Worm (Caenorhabditis elegans) whole organism, L1 larva: ENCODE data around the gene ivns-1.

Source experiments
- C16A3.4 ChIP-seq: fragments of 150-350 bp; optimal IDR thresholded peaks from 2 replicates; lab custom pipeline; 2014; ENCODE audit warnings: missing biosample characterization, missing genetic modification characterization
- C34B4.2 ChIP-seq: sonication (generic microtip); optimal IDR thresholded peaks from 2 replicates; lab custom pipeline; 2017; ENCODE audit warnings: mild to moderate bottlenecking, missing genetic modification characterization, missing compliant biosample characterization
- F16B12.6 ChIP-seq: fragments of 150-350 bp; optimal IDR thresholded peaks from 2 replicates; lab custom pipeline; 2014; ENCODE audit warnings: missing biosample characterization, missing genetic modification characterization
- Y116A8C.19 ChIP-seq: sonication (generic microtip); optimal IDR thresholded peaks from 2 replicates; lab custom pipeline; 2016; ENCODE audit warnings: missing compliant biosample characterization, missing genetic modification characterization, borderline replicate concordance
- alr-1 ChIP-seq: fragments of 200-800 bp; sonication (Bioruptor generic); optimal IDR thresholded peaks from 2 replicates; lab custom pipeline; 2018; ENCODE audit warnings: borderline replicate concordance, mild to moderate bottlenecking, missing genetic modification characterization, missing compliant biosample characterization
- aly-2 ChIP-seq: fragments of 150-350 bp; optimal IDR thresholded peaks from 2 replicates; lab custom pipeline; 2014; ENCODE audit warnings: missing biosample characterization, missing genetic modification characterization
- ceh-63 ChIP-seq: fragments of 200-800 bp; sonication (Bioruptor generic); optimal IDR thresholded peaks from 2 replicates; lab custom pipeline; 2018; ENCODE audit warnings: mild to moderate bottlenecking, missing genetic modification characterization, missing compliant biosample characterization
- ceh-8 ChIP-seq: fragments of 200-800 bp; sonication (Bioruptor generic); optimal IDR thresholded peaks from 2 replicates; lab custom pipeline; 2018; ENCODE audit warnings: mild to moderate bottlenecking, missing genetic modification characterization, moderate library complexity, missing compliant biosample characterization
- ceh-82 ChIP-seq, 3 experiments: fragments of 150-350 bp in 1 of 3; sonication (generic microtip) in 2 of 3; optimal IDR thresholded peaks; 2 replicates each; lab custom pipeline; 2014 to 2017; ENCODE audit warnings: missing biosample characterization in 3 of 3, missing genetic modification characterization in 3 of 3
- ceh-90 ChIP-seq: sonication (generic microtip); optimal IDR thresholded peaks from 2 replicates; lab custom pipeline; 2016; ENCODE audit warnings: missing genetic modification characterization, missing compliant biosample characterization
- dsc-1 ChIP-seq: sonication (generic microtip); optimal IDR thresholded peaks from 2 replicates; lab custom pipeline; 2016; ENCODE audit warnings: mild to moderate bottlenecking, missing genetic modification characterization, missing compliant biosample characterization
- efl-1 ChIP-seq, 4 experiments: fragments of 150-350 bp; optimal IDR thresholded peaks in 3 of 4; peaks in 1 of 4; 1 replicate in 1 of 4; 2 replicates in 3 of 4; lab custom pipeline; 2014; ENCODE audit warnings: missing biosample characterization in 2 of 4, missing genetic modification characterization in 2 of 4, missing genetic modification reagents in 2 of 4
- egl-13 ChIP-seq: sonication (generic microtip); optimal IDR thresholded peaks from 2 replicates; lab custom pipeline; 2016; ENCODE audit warnings: missing genotype, missing genetic modification reagents, missing genetic modification characterization, missing compliant biosample characterization
- egl-27 ChIP-seq, 2 experiments: fragments of 150-350 bp in 1 of 2; sonication (generic microtip); optimal IDR thresholded peaks; 3 replicates each; lab custom pipeline; 2017 to 2018; ENCODE audit warnings: missing biosample characterization in 2 of 2, missing genetic modification characterization in 2 of 2, missing genetic modification reagents in 2 of 2
- elt-2 ChIP-seq: sonication (generic microtip); optimal IDR thresholded peaks from 2 replicates; lab custom pipeline; 2016; ENCODE audit warnings: missing genetic modification characterization, mild to moderate bottlenecking, inconsistent platforms, missing compliant biosample characterization, missing genetic modification reagents
- elt-3 ChIP-seq, 6 experiments: fragments of 150-350 bp in 1 of 6; sonication (generic microtip); optimal IDR thresholded peaks; 2 replicates each; lab custom pipeline; 2017 to 2018; ENCODE audit warnings: missing biosample characterization in 6 of 6, missing genetic modification characterization in 6 of 6, inconsistent platforms in 1 of 6
- ets-5 ChIP-seq: fragments of 200-800 bp; sonication (Bioruptor generic); IDR thresholded peaks from 2 replicates; pipeline ENCODE4 v1.3.6; 2022; ENCODE audit warnings: missing genetic modification characterization, missing compliant biosample characterization
- fkh-4 ChIP-seq: sonication (generic microtip); optimal IDR thresholded peaks from 2 replicates; lab custom pipeline; 2016; ENCODE audit warnings: missing compliant biosample characterization, missing genetic modification characterization, borderline replicate concordance
- grh-1 ChIP-seq: fragments of 200-800 bp; sonication (Bioruptor generic); IDR thresholded peaks from 2 replicates; pipeline ENCODE4 v1.3.6; 2022; ENCODE audit warnings: missing genetic modification reagents, missing genetic modification characterization, missing compliant biosample characterization
- hlh-17 ChIP-seq: fragments of 200-800 bp; sonication (Bioruptor generic); optimal IDR thresholded peaks from 2 replicates; lab custom pipeline; 2018; ENCODE audit warnings: missing genetic modification characterization, mild to moderate bottlenecking, missing compliant biosample characterization, moderate library complexity, borderline replicate concordance
- hpl-2 ChIP-seq: fragments of 150-350 bp; optimal IDR thresholded peaks from 2 replicates; lab custom pipeline; 2014; ENCODE audit warnings: missing biosample characterization, missing genetic modification reagents, missing genetic modification characterization
- irx-1 ChIP-seq: sonication (generic microtip); optimal IDR thresholded peaks from 2 replicates; lab custom pipeline; 2016; ENCODE audit warnings: missing genetic modification characterization, missing compliant biosample characterization
- isw-1 ChIP-seq: fragments of 200-800 bp; sonication (Bioruptor generic); IDR thresholded peaks from 2 replicates; pipeline ENCODE4 v1.3.6; 2022; ENCODE audit warnings: missing genetic modification characterization, missing compliant biosample characterization
- lin-13 ChIP-seq: fragments of 150-350 bp; optimal IDR thresholded peaks from 2 replicates; lab custom pipeline; 2014; ENCODE audit warnings: missing biosample characterization, missing genetic modification reagents, missing genetic modification characterization
- lin-14 ChIP-seq: fragments of 200-800 bp; sonication (Bioruptor generic); optimal IDR thresholded peaks from 2 replicates; lab custom pipeline; 2018; ENCODE audit warnings: mild to moderate bottlenecking, missing genetic modification characterization, moderate library complexity, missing compliant biosample characterization
- lin-35 ChIP-seq, 2 experiments: fragments of 150-350 bp; optimal IDR thresholded peaks; 2 replicates each; lab custom pipeline; 2014; ENCODE audit warnings: missing biosample characterization in 2 of 2, missing genetic modification characterization in 2 of 2, missing genetic modification reagents in 2 of 2
- lin-39 ChIP-seq: fragments of 150-350 bp; optimal IDR thresholded peaks from 2 replicates; lab custom pipeline; 2014; ENCODE audit warnings: missing biosample characterization, missing genetic modification reagents, missing genetic modification characterization
- mef-2 ChIP-seq: fragments of 150-350 bp; optimal IDR thresholded peaks from 2 replicates; lab custom pipeline; 2014; ENCODE audit warnings: missing biosample characterization, missing genetic modification characterization
- mep-1 ChIP-seq: fragments of 150-350 bp; optimal IDR thresholded peaks from 2 replicates; lab custom pipeline; 2014; ENCODE audit warnings: missing biosample characterization, missing genetic modification characterization
- nhr-11 ChIP-seq: fragments of 150-350 bp; optimal IDR thresholded peaks from 2 replicates; lab custom pipeline; 2014; ENCODE audit warnings: missing biosample characterization, missing genetic modification characterization
- nhr-12 ChIP-seq: sonication (generic microtip); optimal IDR thresholded peaks from 2 replicates; lab custom pipeline; 2017; ENCODE audit warnings: missing biosample characterization, missing genetic modification characterization
- nhr-19 ChIP-seq: fragments of 200-800 bp; sonication (Bioruptor generic); conservative IDR thresholded peaks from 2 replicates; pipeline ENCODE4 v1.3.6; 2022; ENCODE audit warnings: missing genetic modification characterization, missing compliant biosample characterization
- nhr-237 ChIP-seq: fragments of 150-350 bp; optimal IDR thresholded peaks from 2 replicates; lab custom pipeline; 2014; ENCODE audit warnings: missing biosample characterization, missing genetic modification characterization
- nhr-28 ChIP-seq: fragments of 150-350 bp; optimal IDR thresholded peaks from 2 replicates; lab custom pipeline; 2014; ENCODE audit warnings: missing biosample characterization, missing genetic modification characterization
- nhr-71 ChIP-seq: sonication (generic microtip); optimal IDR thresholded peaks from 2 replicates; lab custom pipeline; 2016; ENCODE audit warnings: mild to moderate bottlenecking, missing genetic modification characterization, moderate library complexity, missing compliant biosample characterization
- nhr-77 ChIP-seq: fragments of 150-350 bp; optimal IDR thresholded peaks from 2 replicates; lab custom pipeline; 2014; ENCODE audit warnings: missing biosample characterization, missing genetic modification characterization
- nhr-85 ChIP-seq: sonication (generic microtip); peaks from one replicate; lab custom pipeline; 2016; ENCODE audit warnings: missing genetic modification characterization, inconsistent platforms, missing compliant biosample characterization
- nhr-90 ChIP-seq: sonication (generic microtip); optimal IDR thresholded peaks from 2 replicates; lab custom pipeline; 2016; ENCODE audit warnings: mild to moderate bottlenecking, missing genetic modification characterization, missing compliant biosample characterization; ENCODE audit not compliant: poor library complexity
- pag-3 ChIP-seq: sonication (generic microtip); optimal IDR thresholded peaks from 2 replicates; lab custom pipeline; 2017; ENCODE audit warnings: missing genetic modification characterization, mild to moderate bottlenecking, missing compliant biosample characterization, antibody characterized with exemption, borderline replicate concordance; ENCODE audit not compliant: insufficient read depth
- pax-3 ChIP-seq: fragments of 200-800 bp; sonication (Bioruptor generic); optimal IDR thresholded peaks from 2 replicates; lab custom pipeline; 2018; ENCODE audit warnings: mild to moderate bottlenecking, missing genetic modification characterization, moderate library complexity, missing compliant biosample characterization
- pqm-1 ChIP-seq: sonication (generic microtip); optimal IDR thresholded peaks from 3 replicates; lab custom pipeline; 2017; ENCODE audit warnings: missing biosample characterization, missing genetic modification characterization
- rnt-1 ChIP-seq: sonication (generic microtip); optimal IDR thresholded peaks from 2 replicates; lab custom pipeline; 2016; ENCODE audit warnings: mild to moderate bottlenecking, missing genetic modification characterization, moderate library complexity, missing compliant biosample characterization
- snpc-4 ChIP-seq: fragments of 150-350 bp; optimal IDR thresholded peaks from 2 replicates; lab custom pipeline; 2014; ENCODE audit warnings: missing biosample characterization, missing genetic modification characterization
- sox-4 ChIP-seq: sonication (generic microtip); optimal IDR thresholded peaks from 2 replicates; lab custom pipeline; 2016; ENCODE audit warnings: missing genetic modification characterization, missing compliant biosample characterization
- sup-37 ChIP-seq: fragments of 200-800 bp; sonication (Bioruptor generic); optimal IDR thresholded peaks from 2 replicates; lab custom pipeline; 2018; ENCODE audit warnings: mild to moderate bottlenecking, missing genetic modification characterization, missing compliant biosample characterization
- unc-62 ChIP-seq: fragments of 150-350 bp; optimal IDR thresholded peaks from 2 replicates; lab custom pipeline; 2014; ENCODE audit warnings: missing biosample characterization, missing genetic modification reagents, missing genetic modification characterization
- unc-86 ChIP-seq: sonication (generic microtip); optimal IDR thresholded peaks from 2 replicates; lab custom pipeline; 2016; ENCODE audit warnings: missing genetic modification characterization, missing compliant biosample characterization
- vab-15 ChIP-seq: sonication (generic microtip); optimal IDR thresholded peaks from 2 replicates; lab custom pipeline; 2017; ENCODE audit warnings: missing genotype, mild to moderate bottlenecking, missing genetic modification characterization, missing compliant biosample characterization
- xbp-1 ChIP-seq: sonication (generic microtip); optimal IDR thresholded peaks from 2 replicates; lab custom pipeline; 2016; ENCODE audit warnings: missing genetic modification characterization, missing compliant biosample characterization
- zag-1 ChIP-seq: fragments of 150-350 bp; optimal IDR thresholded peaks from 2 replicates; lab custom pipeline; 2014; ENCODE audit warnings: missing biosample characterization, missing genetic modification characterization
- zip-4 ChIP-seq: fragments of 200-800 bp; sonication (Bioruptor generic); optimal IDR thresholded peaks from 2 replicates; lab custom pipeline; 2018; ENCODE audit warnings: mild to moderate bottlenecking, missing genetic modification characterization, moderate library complexity, missing compliant biosample characterization
- ztf-11 ChIP-seq, 2 experiments: sonication (generic microtip); optimal IDR thresholded peaks; 2 replicates each; lab custom pipeline; 2016 to 2017; ENCODE audit warnings: missing genetic modification characterization in 2 of 2, missing biosample characterization in 1 of 2, missing compliant biosample characterization in 1 of 2

The ivns-1 gene

ce11 chrX:12661091-12661526, 27.0 kb upstream of the ivns-1 start (continued):
- TF ChIP-seq ztf-11 (tag; optimal IDR thresholded peaks at IDR 0.05; lab: Kevin White, UChicago) (peak in 1 of 2 experiments; percentile 21), grh-1 (no peak), xbp-1 (peak; percentile 26), irx-1 (tag; lab: Kevin White, UChicago) (no peak), pag-3 (tag; lab: Kevin White, UChicago) (no peak), pqm-1 (tag; lab: Kevin White, UChicago) (no peak), nhr-12 (tag; lab: Kevin White, UChicago) (no peak), ets-5 (no peak), egl-13 (tag; lab: Kevin White, UChicago) (peak; percentile 9), zip-4 (no peak), sox-4 (tag; lab: Kevin White, UChicago) (no peak), ceh-82 (tag; optimal IDR thresholded peaks at IDR 0.05; lab: Kevin White, UChicago) (peak in 1 of 3 experiments; percentile 61), nhr-19 (GFP tag; lab: Robert Waterston, UW) (peak; percentile 50), lin-35 (GFP tag; optimal IDR thresholded peaks at IDR 0.05; lab: Kevin White, UChicago) (peak in 1 of 2 experiments; percentile 73), mef-2 (no peak), nhr-77 (tag; lab: Kevin White, UChicago) (peak; percentile 48), rnt-1 (tag; lab: Kevin White, UChicago) (peak; percentile 71), dsc-1 (peak; percentile 47), nhr-11 (tag; lab: Kevin White, UChicago) (no peak), pax-3 (no peak), ceh-63 (GFP tag; lab: Kevin White, UChicago) (no peak), snpc-4 (tag; lab: Kevin White, UChicago) (no peak), egl-27 (tag; optimal IDR thresholded peaks at IDR 0.05; lab: Kevin White, UChicago) (no peak), lin-13 (GFP tag; lab: Kevin White, UChicago) (peak; percentile 52), sup-37 (no peak), fkh-4 (tag; lab: Kevin White, UChicago) (no peak), unc-86 (no peak), nhr-85 (tag; lab: Kevin White, UChicago) (peak; percentile 65), zag-1 (tag; lab: Kevin White, UChicago) (no peak), alr-1 (tag; lab: Kevin White, UChicago) (no peak), mep-1 (tag; lab: Kevin White, UChicago) (peak; percentile 48), nhr-71 (peak; percentile 61), elt-3 (tag; optimal IDR thresholded peaks at IDR 0.05; lab: Kevin White, UChicago) (no peak), nhr-90 (tag; lab: Kevin White, UChicago) (peak; percentile 77), hpl-2 (no peak), Y116A8C.19 (no peak), C16A3.4 (tag; lab: Kevin White, UChicago) (peak; percentile 69), nhr-28 (tag; lab: Kevin White, UChicago) (no peak), ceh-8 (GFP tag; lab: Kevin White, UChicago) (no peak), elt-2 (tag; lab: Kevin White, UChicago) (peak; percentile 36), C34B4.2 (tag; lab: Kevin White, UChicago) (no peak), isw-1 (GFP tag; lab: Robert Waterston, UW) (no peak), nhr-237 (tag; lab: Kevin White, UChicago) (no peak), vab-15 (tag; lab: Kevin White, UChicago) (no peak), lin-39 (tag; lab: Kevin White, UChicago) (no peak), lin-14 (GFP tag; lab: Kevin White, UChicago) (peak; percentile 52), aly-2 (tag; lab: Kevin White, UChicago) (no peak), F16B12.6 (tag; lab: Kevin White, UChicago) (no peak), ceh-90 (tag; lab: Kevin White, UChicago) (no peak), efl-1 (optimal IDR thresholded peaks at IDR 0.05; lab: Kevin White, UChicago) (peak in 1 of 2 experiments; percentile 16), efl-1 (GFP tag; optimal IDR thresholded peaks at IDR 0.05 in 1 of 2; lab: Kevin White, UChicago) (peak in 1 of 2 experiments; percentile 80), hlh-17 (no peak), unc-62 (GFP tag; lab: Kevin White, UChicago) (no peak)
